Worm (Caenorhabditis elegans): ENCODE data around the gene ins-20.
"Not testable (repeated sequence)": the region's sequence is repeated elsewhere in the genome, so short reads cannot be mapped to it uniquely, and the experiment has no call there.

Gene ins-20

DNA sequence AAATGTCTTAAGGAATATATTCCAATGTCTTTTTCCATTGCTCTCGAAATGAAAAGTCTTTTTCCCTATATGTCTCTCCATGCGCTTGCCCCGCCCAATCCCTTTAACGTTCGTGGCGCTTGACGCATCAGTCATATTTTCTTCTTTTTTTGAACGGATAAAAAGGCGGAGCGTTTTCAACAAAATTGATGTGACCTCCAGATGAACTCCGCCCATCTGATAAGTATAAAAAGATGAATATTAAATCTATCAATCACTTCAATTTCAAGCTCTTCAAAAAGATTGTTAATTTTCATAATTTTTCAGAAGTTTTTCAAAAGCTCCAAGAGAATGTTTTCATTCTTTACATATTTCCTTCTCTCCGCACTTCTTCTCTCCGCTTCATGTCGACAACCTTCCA lies 14.6 kb upstream of the ins-20 start, which contains the start of gene ins-4:
TSS of gene ins-4 (plus strand) at position 301 of the 400 bp plus-strand sequence.
- TF ChIP-seq ztf-23 (GFP tag; IDR thresholded peaks at IDR 0.05) (no peak), ztf-29 (GFP tag; IDR thresholded peaks at IDR 0.05) (no peak), tab-1 (GFP tag; IDR thresholded peaks at IDR 0.05) (no peak), T22C8.4 (GFP tag; IDR thresholded peaks at IDR 0.05) (no peak), flt-1 (GFP tag; IDR thresholded peaks at IDR 0.05) (no peak), ref-1 (GFP tag; conservative IDR thresholded peaks at IDR 0.05) (no peak)

DNA sequence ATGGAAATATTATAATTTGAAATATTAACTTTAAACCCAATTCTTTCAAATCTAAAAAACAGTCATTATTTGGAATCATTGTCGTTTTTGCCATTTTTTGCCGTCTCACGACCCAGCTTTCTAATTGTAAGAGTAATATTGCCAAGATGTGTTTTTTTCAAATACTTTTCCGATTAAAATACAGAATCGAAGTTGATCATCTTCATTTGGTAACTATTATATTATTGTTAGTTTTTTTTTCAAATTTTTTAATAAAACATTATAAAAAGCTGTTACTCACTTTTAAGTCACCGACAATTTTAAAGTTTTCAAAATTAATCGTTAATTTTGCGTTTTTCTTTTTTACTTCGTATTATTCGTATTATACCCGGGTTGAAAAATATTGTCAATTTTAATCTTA lies 13.4 kb upstream of the ins-20 start, which contains the start of gene ins-5:
TSS of gene ins-5 (plus strand) at position 301 of the 400 bp plus-strand sequence.
- TF ChIP-seq ztf-23 (GFP tag; IDR thresholded peaks at IDR 0.05) (no peak), tab-1 (GFP tag; IDR thresholded peaks at IDR 0.05) (no peak), T22C8.4 (GFP tag; IDR thresholded peaks at IDR 0.05) (no peak)

DNA sequence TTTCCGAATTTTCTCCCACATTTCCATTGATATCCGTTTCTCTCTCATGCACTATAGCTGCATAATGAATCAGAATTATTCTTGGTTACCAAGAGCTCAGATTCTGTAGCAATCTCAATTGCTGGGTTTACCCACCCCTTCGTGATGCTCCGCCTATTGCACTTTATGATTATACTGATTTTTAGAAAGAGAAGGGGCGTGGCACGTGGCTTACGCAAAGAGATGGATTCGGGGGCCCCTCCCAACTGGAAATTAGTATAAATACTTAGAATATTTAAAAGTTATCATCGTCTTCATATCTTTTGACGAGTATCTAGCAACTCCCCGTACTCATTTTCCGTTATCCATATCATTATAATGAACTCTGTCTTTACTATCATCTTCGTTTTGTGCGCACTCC lies 10.5 kb upstream of the ins-20 start, which contains the start of gene ins-6:
TSS of gene ins-6 (plus strand) at position 301 of the 400 bp plus-strand sequence.
- TF ChIP-seq klf-2 (GFP tag; conservative IDR thresholded peaks at IDR 0.05) (no peak), med-1 (GFP tag; optimal IDR thresholded peaks at IDR 0.05; ENCODE audit: insufficient read depth) (no peak), tab-1 (GFP tag; IDR thresholded peaks at IDR 0.05) (no peak), T22C8.4 (GFP tag; IDR thresholded peaks at IDR 0.05) (no peak)

DNA sequence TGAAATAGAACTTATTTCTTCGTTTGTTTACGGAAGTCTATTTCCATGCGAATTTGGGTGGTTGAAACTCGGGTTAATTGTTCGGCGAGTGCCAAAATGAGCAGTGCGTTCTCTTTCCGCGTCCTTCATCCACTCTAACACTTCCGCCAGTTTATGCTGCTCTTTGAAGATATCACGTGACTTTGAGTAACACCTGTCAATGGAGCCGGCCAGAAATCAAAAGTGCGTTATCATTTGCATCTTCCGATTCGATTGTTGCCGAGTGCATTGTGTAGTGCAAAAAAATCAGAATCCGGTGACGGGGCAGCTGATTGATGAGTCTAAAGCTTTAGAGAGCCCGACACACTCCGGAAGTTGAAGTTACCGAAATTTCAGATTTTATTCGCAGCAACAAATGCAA lies 9.6 kb upstream of the ins-20 start:
- TF ChIP-seq ref-1 (GFP tag; conservative IDR thresholded peaks at IDR 0.05), result no peak
- TF ChIP-seq ztf-23 (GFP tag; IDR thresholded peaks at IDR 0.05), result no peak
- no peak for TF ChIP-seq ztf-29 (GFP tag; IDR thresholded peaks at IDR 0.05)
- no peak for TF ChIP-seq tab-1 (GFP tag; IDR thresholded peaks at IDR 0.05)

DNA sequence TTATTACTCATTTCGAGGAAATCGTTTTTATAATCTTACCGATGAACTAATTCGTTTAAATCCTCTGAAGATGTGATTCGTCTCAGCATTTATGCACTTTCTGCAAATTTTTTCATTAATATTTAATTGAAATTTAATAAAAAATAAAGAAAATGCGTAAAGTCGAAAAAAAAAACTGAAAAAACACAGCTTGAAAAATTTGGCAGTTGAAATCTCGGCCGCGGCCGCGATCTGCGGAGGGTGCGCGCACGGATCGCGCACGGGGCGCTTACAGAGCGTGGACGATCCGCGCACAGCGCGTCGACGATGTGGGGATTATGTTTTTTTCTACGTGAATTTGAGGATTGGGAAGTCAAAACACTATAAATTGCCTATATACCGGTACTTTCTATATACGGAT lies 1.8 kb upstream of the ins-20 start, which contains the start of gene ZK84.4:
TSS of gene ZK84.4 (minus strand) at position 101 of the 400 bp plus-strand sequence.
- not testable (repeated sequence) for TF ChIP-seq klf-2 (GFP tag; conservative IDR thresholded peaks at IDR 0.05); flt-1 (GFP tag; IDR thresholded peaks at IDR 0.05); T22C8.4 (GFP tag; IDR thresholded peaks at IDR 0.05)

DNA sequence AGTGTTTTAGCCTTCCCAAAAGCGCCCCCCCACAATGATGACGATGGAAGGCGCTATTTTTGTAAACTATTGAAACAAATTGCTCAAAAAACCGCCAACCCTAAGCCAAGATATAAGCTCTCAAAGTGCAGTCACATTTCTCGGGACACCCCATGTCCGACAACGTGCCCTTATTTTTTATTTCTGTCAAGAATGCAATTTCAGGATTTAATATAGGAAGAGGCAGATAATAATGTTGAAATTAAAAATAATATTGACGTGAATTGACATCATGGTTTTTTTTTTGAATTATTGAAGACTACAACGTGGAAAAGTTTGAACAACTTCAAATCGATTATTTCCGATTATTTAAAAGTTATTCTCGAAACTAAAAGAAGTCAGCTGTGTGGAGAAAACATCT lies 3.4 kb downstream of the ins-20 start, which contains the start of gene ZK84.2:
TSS of gene ZK84.2 (plus strand) at position 301 of the 400 bp plus-strand sequence.
- TF ChIP-seq flt-1 (GFP tag; IDR thresholded peaks at IDR 0.05); cog-1 (tag; optimal IDR thresholded peaks at IDR 0.05); tab-1 (GFP tag; IDR thresholded peaks at IDR 0.05): not testable (repeated sequence)

DNA sequence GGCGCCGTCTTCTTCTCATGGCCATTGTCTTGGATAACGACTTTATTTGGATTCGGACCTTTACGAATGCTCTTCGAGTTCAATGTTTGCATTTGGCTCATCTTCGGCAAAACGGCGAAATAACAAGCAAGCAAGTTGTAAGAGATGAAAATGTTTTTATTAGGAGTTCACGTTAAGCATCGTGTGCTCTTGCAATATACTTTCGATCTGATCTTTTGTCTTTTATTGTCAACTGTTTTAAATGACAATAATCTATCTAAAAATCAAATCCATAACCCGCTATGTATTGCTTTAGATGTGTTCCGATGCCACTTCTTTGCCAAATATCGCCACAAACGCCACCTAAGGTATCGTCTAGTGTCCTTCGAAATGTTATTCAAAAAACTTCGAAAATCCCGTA lies 5.8 kb downstream of the ins-20 start, which contains the start of gene ZK84.5:
TSS of gene ZK84.5 (minus strand) at position 101 of the 400 bp plus-strand sequence.
- TF ChIP-seq tab-1 (GFP tag; IDR thresholded peaks at IDR 0.05) (no peak), ztf-29 (GFP tag; IDR thresholded peaks at IDR 0.05) (no peak), med-1 (GFP tag; optimal IDR thresholded peaks at IDR 0.05; ENCODE audit: insufficient read depth) (no peak), T22C8.4 (GFP tag; IDR thresholded peaks at IDR 0.05) (no peak), ref-1 (GFP tag; conservative IDR thresholded peaks at IDR 0.05) (no peak), ztf-23 (GFP tag; IDR thresholded peaks at IDR 0.05) (no peak)

DNA sequence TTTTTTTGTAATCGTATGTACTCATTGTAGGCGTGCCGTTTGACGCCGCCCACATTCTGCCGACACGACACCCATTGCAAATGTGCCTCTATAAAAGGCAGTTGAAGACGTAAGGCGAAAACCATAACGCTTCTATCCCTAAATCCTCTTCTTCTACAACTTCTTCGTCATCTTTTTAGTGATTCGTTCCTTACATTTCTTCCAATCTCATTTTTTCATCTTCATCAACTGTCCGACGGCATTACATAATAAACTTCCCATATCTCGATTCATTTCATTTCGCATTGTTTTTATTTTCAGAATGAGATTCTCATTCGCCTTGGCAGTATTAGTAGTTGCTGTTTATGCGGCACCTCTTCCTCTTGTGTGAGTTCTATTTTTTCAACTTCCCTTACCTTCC lies 9.7 kb downstream of the ins-20 start, which contains the start of gene ZK84.1:
TSS of gene ZK84.1 (plus strand) at position 301 of the 400 bp plus-strand sequence.
- TF ChIP-seq med-1 (GFP tag; optimal IDR thresholded peaks at IDR 0.05; ENCODE audit: insufficient read depth) (no peak), T22C8.4 (GFP tag; IDR thresholded peaks at IDR 0.05) (no peak), ztf-23 (GFP tag; IDR thresholded peaks at IDR 0.05) (no peak), klf-2 (GFP tag; conservative IDR thresholded peaks at IDR 0.05) (no peak), tab-1 (GFP tag; IDR thresholded peaks at IDR 0.05) (no peak), cog-1 (tag; optimal IDR thresholded peaks at IDR 0.05) (no peak), flt-1 (GFP tag; IDR thresholded peaks at IDR 0.05) (no peak), ref-1 (GFP tag; conservative IDR thresholded peaks at IDR 0.05) (no peak), ztf-29 (GFP tag; IDR thresholded peaks at IDR 0.05) (no peak)

DNA sequence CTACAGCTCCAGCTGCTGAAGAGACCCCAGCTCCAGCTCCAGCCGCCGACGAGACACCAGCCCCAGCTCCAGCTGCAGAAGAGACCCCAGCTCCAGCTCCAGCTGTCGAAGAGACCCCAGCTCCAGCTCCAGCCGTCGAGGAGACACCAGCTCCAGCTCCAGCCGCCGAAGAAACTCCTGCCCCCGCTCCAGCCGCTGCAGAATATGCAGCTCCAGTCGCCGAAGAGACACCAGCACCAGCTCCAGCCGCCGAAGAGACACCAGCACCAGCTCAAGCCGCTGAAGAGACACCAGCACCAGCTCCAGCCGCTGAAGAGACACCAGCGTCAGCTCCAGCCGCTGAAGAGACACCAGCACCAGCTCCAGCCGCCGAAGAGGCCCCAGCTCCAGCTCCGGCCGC lies 12.0 kb downstream of the ins-20 start:
- TF ChIP-seq flt-1 (GFP tag; IDR thresholded peaks at IDR 0.05) (no peak), klf-2 (GFP tag; conservative IDR thresholded peaks at IDR 0.05) (no peak), ref-1 (GFP tag; conservative IDR thresholded peaks at IDR 0.05) (no peak), ztf-23 (GFP tag; IDR thresholded peaks at IDR 0.05) (no peak), T22C8.4 (GFP tag; IDR thresholded peaks at IDR 0.05) (no peak), ztf-29 (GFP tag; IDR thresholded peaks at IDR 0.05) (no peak), tab-1 (GFP tag; IDR thresholded peaks at IDR 0.05) (no peak), cog-1 (tag; optimal IDR thresholded peaks at IDR 0.05) (no peak), med-1 (GFP tag; optimal IDR thresholded peaks at IDR 0.05; ENCODE audit: insufficient read depth) (no peak)

DNA sequence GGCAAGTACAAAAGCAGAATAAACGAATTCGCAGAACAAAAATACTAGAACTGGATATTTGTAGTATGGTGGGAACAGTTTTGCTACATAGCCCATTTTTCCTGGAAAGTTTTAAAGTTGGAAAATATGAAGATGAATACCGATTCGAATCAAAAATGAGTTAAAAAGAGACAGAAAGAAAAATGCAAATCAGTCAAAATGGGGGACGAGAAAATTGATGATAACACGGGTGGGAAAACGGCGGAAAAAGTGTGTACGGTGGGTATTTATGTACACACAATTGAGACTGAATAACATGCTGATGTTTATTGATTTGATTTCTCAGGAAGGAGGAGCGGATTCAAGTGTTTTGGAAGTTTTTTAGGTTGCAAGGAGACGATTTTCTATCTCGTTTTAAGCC lies 14.2 kb downstream of the ins-20 start, which contains the start of gene R12C12.9:
TSS of gene R12C12.9 (minus strand) at position 101 of the 400 bp plus-strand sequence.
- TF ChIP-seq tab-1 (GFP tag; IDR thresholded peaks at IDR 0.05), result no peak
- no peak for TF ChIP-seq cog-1 (tag; optimal IDR thresholded peaks at IDR 0.05)
- TF ChIP-seq ztf-29 (GFP tag; IDR thresholded peaks at IDR 0.05), result no peak
- no peak for TF ChIP-seq med-1 (GFP tag; optimal IDR thresholded peaks at IDR 0.05; ENCODE audit: insufficient read depth)
- no peak for TF ChIP-seq ztf-23 (GFP tag; IDR thresholded peaks at IDR 0.05)

DNA sequence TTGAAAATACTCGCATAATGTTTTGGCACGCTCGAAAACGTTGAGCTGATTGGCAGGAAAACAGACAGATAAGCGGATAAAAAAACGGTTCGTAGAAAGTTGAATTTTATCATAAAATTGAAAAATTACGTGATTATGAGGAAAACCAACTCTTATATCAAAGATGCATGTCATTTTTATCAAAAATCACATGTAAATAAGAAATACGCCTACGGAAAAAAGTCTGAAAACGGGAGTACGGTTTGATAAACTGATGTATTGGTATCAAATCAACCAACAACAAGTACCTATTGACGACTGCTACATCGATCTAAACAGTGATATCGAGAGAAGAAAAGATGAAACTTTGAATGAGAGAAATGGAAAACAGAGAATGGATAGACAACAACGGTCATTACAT lies 15.0 kb downstream of the ins-20 start:
- TF ChIP-seq T22C8.4 (GFP tag; IDR thresholded peaks at IDR 0.05) (no peak), cog-1 (tag; optimal IDR thresholded peaks at IDR 0.05) (no peak), ztf-29 (GFP tag; IDR thresholded peaks at IDR 0.05) (no peak), flt-1 (GFP tag; IDR thresholded peaks at IDR 0.05) (no peak), ztf-23 (GFP tag; IDR thresholded peaks at IDR 0.05) (no peak), ref-1 (GFP tag; conservative IDR thresholded peaks at IDR 0.05) (no peak), klf-2 (GFP tag; conservative IDR thresholded peaks at IDR 0.05) (no peak), med-1 (GFP tag; optimal IDR thresholded peaks at IDR 0.05; ENCODE audit: insufficient read depth) (no peak), tab-1 (GFP tag; IDR thresholded peaks at IDR 0.05) (no peak)

Data from whole organism, midembryonic.